Worm (Caenorhabditis elegans): ENCODE results near the gene adt-1.

DNA sequence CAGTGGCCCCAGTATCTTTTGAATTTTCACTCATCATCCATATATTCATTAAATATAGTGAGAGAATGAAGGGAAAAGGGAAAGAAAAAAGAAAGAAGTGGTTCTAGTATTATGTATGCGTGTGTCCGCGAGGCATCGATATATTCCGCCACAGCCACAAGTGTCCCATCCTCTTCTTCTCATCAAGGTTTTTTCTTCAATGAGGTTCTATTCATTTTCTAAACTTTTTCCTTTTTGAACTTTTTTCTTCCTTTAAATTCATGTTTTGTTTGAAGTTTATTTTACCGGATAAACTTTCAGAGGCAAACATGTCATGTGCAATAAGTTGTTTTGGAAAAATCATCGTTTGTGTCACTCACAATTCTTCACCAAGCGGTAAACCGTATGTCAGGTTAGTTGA lies 33.7 kb downstream of the adt-1 start, which contains the start of gene rgs-2:
- TF ChIP-seq ccch-3 (GFP tag; optimal IDR thresholded peaks at IDR 0.05), result no peak
- TF ChIP-seq snpc-4 (GFP tag; optimal IDR thresholded peaks at IDR 0.05), result no peak
- no peak for TF ChIP-seq snpc-4 (tag; optimal IDR thresholded peaks at IDR 0.05)
- TF ChIP-seq F49E8.2 (tag; optimal IDR thresholded peaks at IDR 0.05; ENCODE audit: insufficient read depth), result no peak
- no peak for TF ChIP-seq zim-3 (tag; optimal IDR thresholded peaks at IDR 0.05)
- no peak for TF ChIP-seq madf-10 (tag; optimal IDR thresholded peaks at IDR 0.05)
- no peak for TF ChIP-seq Y67H2A.10 (GFP tag; conservative IDR thresholded peaks at IDR 0.05)
- TF ChIP-seq lin-54 (GFP tag; optimal IDR thresholded peaks at IDR 0.05), result no peak
- no peak for TF ChIP-seq chd-7 (tag; optimal IDR thresholded peaks at IDR 0.05)
- no peak for TF ChIP-seq nfya-1 (tag; optimal IDR thresholded peaks at IDR 0.05; ENCODE audit: borderline replicate concordance, insufficient read depth)
